Worm (Caenorhabditis elegans) whole organism, L3 larva: ENCODE data around the gene ttr-47.

ENCODE experiments used
- R02D3.7 ChIP-seq: fragments of 150-350 bp; optimal IDR thresholded peaks from 2 replicates; lab custom pipeline; 2014; ENCODE audit warnings: missing biosample characterization, missing genetic modification characterization
- ZK546.5 ChIP-seq: sonication (generic microtip); optimal IDR thresholded peaks from 2 replicates; lab custom pipeline; 2017; ENCODE audit warnings: missing biosample characterization, missing genetic modification characterization
- ceh-16 ChIP-seq: sonication (generic microtip); optimal IDR thresholded peaks from 2 replicates; lab custom pipeline; 2017; ENCODE audit warnings: missing biosample characterization, missing genetic modification characterization
- ceh-28 ChIP-seq: fragments of 150-350 bp; optimal IDR thresholded peaks from 2 replicates; lab custom pipeline; 2014; ENCODE audit warnings: missing biosample characterization, missing genetic modification reagents, missing genetic modification characterization
- ceh-82 ChIP-seq: fragments of 150-350 bp; optimal IDR thresholded peaks from 2 replicates; lab custom pipeline; 2014; ENCODE audit warnings: missing biosample characterization, missing genetic modification characterization
- daf-12 ChIP-seq: fragments of 150-350 bp; optimal IDR thresholded peaks from 2 replicates; lab custom pipeline; 2014; ENCODE audit warnings: missing biosample characterization, missing genetic modification reagents, missing genetic modification characterization
- egl-27 ChIP-seq: sonication (generic microtip); optimal IDR thresholded peaks from 4 replicates; lab custom pipeline; 2017; ENCODE audit warnings: missing biosample characterization, missing genetic modification reagents, missing genetic modification characterization
- elt-1 ChIP-seq: fragments of 150-350 bp; optimal IDR thresholded peaks from 2 replicates; lab custom pipeline; 2014; ENCODE audit warnings: missing biosample characterization, missing genetic modification characterization
- elt-2 ChIP-seq: sonication (generic microtip); optimal IDR thresholded peaks from 2 replicates; lab custom pipeline; 2016; ENCODE audit warnings: missing genetic modification reagents, mild to moderate bottlenecking, missing genetic modification characterization, missing compliant biosample characterization
- elt-3 ChIP-seq, 3 experiments: fragments of 150-350 bp in 1 of 3; sonication (generic microtip) in 2 of 3; optimal IDR thresholded peaks; 2 replicates in 2 of 3; 4 replicates in 1 of 3; lab custom pipeline; 2014 to 2017; ENCODE audit warnings: missing biosample characterization in 3 of 3, missing genetic modification characterization in 3 of 3
- eor-1 ChIP-seq, 2 experiments: fragments of 150-350 bp; optimal IDR thresholded peaks; 2 replicates each; lab custom pipeline; 2014 to 2018; ENCODE audit warnings: missing biosample characterization in 2 of 2, missing genetic modification characterization in 2 of 2
- fkh-2 ChIP-seq: fragments of 150-350 bp; optimal IDR thresholded peaks from 2 replicates; lab custom pipeline; 2014; ENCODE audit warnings: missing biosample characterization, missing genetic modification reagents, missing genetic modification characterization
- hmg-11 ChIP-seq: sonication (generic microtip); optimal IDR thresholded peaks from 2 replicates; lab custom pipeline; 2016; ENCODE audit warnings: missing genetic modification characterization, missing compliant biosample characterization
- jun-1 ChIP-seq: fragments of 150-350 bp; optimal IDR thresholded peaks from 2 replicates; lab custom pipeline; 2014; ENCODE audit warnings: missing biosample characterization, missing genetic modification reagents, missing genetic modification characterization
- lin-15B ChIP-seq: fragments of 150-350 bp; optimal IDR thresholded peaks from 2 replicates; lab custom pipeline; 2014; ENCODE audit warnings: missing biosample characterization, missing genetic modification characterization
- lin-39 ChIP-seq: fragments of 150-350 bp; optimal IDR thresholded peaks from 2 replicates; lab custom pipeline; 2018; ENCODE audit warnings: missing biosample characterization, missing genetic modification reagents, missing genetic modification characterization
- lsy-12 ChIP-seq: sonication (generic microtip); optimal IDR thresholded peaks from 2 replicates; lab custom pipeline; 2016; ENCODE audit warnings: mild to moderate bottlenecking, missing genetic modification characterization, missing compliant biosample characterization
- mml-1 ChIP-seq: fragments of 150-350 bp; sonication (generic microtip); optimal IDR thresholded peaks from 3 replicates; lab custom pipeline; 2014; ENCODE audit warnings: missing biosample characterization, missing genetic modification characterization
- nhr-23 ChIP-seq: fragments of 150-350 bp; optimal IDR thresholded peaks from 2 replicates; lab custom pipeline; 2014; ENCODE audit warnings: missing biosample characterization, missing genetic modification reagents, missing genetic modification characterization
- nhr-237 ChIP-seq: fragments of 150-350 bp; optimal IDR thresholded peaks from 2 replicates; lab custom pipeline; 2014; ENCODE audit warnings: missing biosample characterization, missing genetic modification characterization
- nhr-25 ChIP-seq: sonication (generic microtip); optimal IDR thresholded peaks from 2 replicates; lab custom pipeline; 2017; ENCODE audit warnings: missing biosample characterization, missing genetic modification characterization
- nhr-28 ChIP-seq: fragments of 150-350 bp; optimal IDR thresholded peaks from 2 replicates; lab custom pipeline; 2014; ENCODE audit warnings: missing biosample characterization, missing genetic modification characterization
- nhr-67 ChIP-seq: fragments of 150-350 bp; optimal IDR thresholded peaks from 2 replicates; lab custom pipeline; 2014; ENCODE audit warnings: missing biosample characterization, missing genetic modification characterization
- nhr-77 ChIP-seq: fragments of 150-350 bp; optimal IDR thresholded peaks from 2 replicates; lab custom pipeline; 2014; ENCODE audit warnings: missing biosample characterization, missing genetic modification characterization
- pha-4 ChIP-seq: fragments of 150-350 bp; optimal IDR thresholded peaks from 2 replicates; lab custom pipeline; 2014; ENCODE audit warnings: missing biosample characterization, missing genetic modification reagents, missing genetic modification characterization
- pqm-1 ChIP-seq: fragments of 150-350 bp; optimal IDR thresholded peaks from 2 replicates; lab custom pipeline; 2017; ENCODE audit warnings: missing biosample characterization, missing genetic modification characterization, inconsistent platforms
- sea-2 ChIP-seq: fragments of 150-350 bp; sonication (generic microtip); optimal IDR thresholded peaks from 4 replicates; lab custom pipeline; 2014; ENCODE audit warnings: missing biosample characterization, missing genetic modification reagents, missing genetic modification characterization
- unc-39 ChIP-seq: sonication (generic microtip); optimal IDR thresholded peaks from 4 replicates; lab custom pipeline; 2017; ENCODE audit warnings: missing biosample characterization, missing genetic modification characterization
- ztf-11 ChIP-seq: fragments of 150-350 bp; optimal IDR thresholded peaks from 2 replicates; lab custom pipeline; 2014; ENCODE audit warnings: missing biosample characterization, missing genetic modification characterization
- ztf-4 ChIP-seq: fragments of 150-350 bp; optimal IDR thresholded peaks from 2 replicates; lab custom pipeline; 2014; ENCODE audit warnings: missing biosample characterization, missing genetic modification characterization

The ttr-47 gene

ce11 chrV:8940419-8940818, 17.5 kb downstream of the ttr-47 start:
- TF ChIP-seq nhr-28 (tag; lab: Kevin White, UChicago) (no peak), lin-15B (tag; lab: Kevin White, UChicago) (no peak), nhr-237 (tag; lab: Kevin White, UChicago) (no peak), elt-2 (tag; lab: Kevin White, UChicago) (no peak), unc-39 (no peak), pqm-1 (tag; lab: Kevin White, UChicago) (no peak), ZK546.5 (tag; lab: Kevin White, UChicago) (no peak), jun-1 (tag; lab: Kevin White, UChicago) (no peak), ceh-82 (no peak)

- peak; percentile 47 for TF ChIP-seq nhr-23
- TF ChIP-seq hmg-11 (tag; lab: Kevin White, UChicago) = no peak
Observed at ce11 chrV:8942437-8942978, 19.6 kb downstream of the ttr-47 start.

- TF ChIP-seq ceh-16 (no peak), mml-1 (tag; lab: Kevin White, UChicago) (no peak), egl-27 (no peak), lsy-12 (no peak), ztf-11 (tag; lab: Kevin White, UChicago) (no peak), nhr-25 (tag; lab: Kevin White, UChicago) (no peak), elt-2 (tag; lab: Kevin White, UChicago) (no peak), nhr-77 (tag; lab: Kevin White, UChicago) (no peak), elt-1 (no peak), pha-4 (no peak), sea-2 (GFP tag; lab: Kevin White, UChicago) (no peak), nhr-28 (tag; lab: Kevin White, UChicago) (no peak), ztf-4 (tag; lab: Kevin White, UChicago) (no peak), R02D3.7 (tag; lab: Kevin White, UChicago) (no peak), jun-1 (tag; lab: Kevin White, UChicago) (no peak), eor-1 (tag; optimal IDR thresholded peaks at IDR 0.05; lab: Kevin White, UChicago) (no peak), daf-12 (no peak), fkh-2 (tag; lab: Kevin White, UChicago) (no peak), hmg-11 (tag; lab: Kevin White, UChicago) (no peak)
Observed at ce11 chrV:8943963-8944362, 21.1 kb downstream of the ttr-47 start, which contains the start of gene T19A5.3. Gene T19A5.3 (minus strand): TSS chrV:8944063.

- TF ChIP-seq egl-27 = no peak
- TF ChIP-seq jun-1 (tag; lab: Kevin White, UChicago) = no peak
Observed at ce11 chrV:8944481-8944880, 21.6 kb downstream of the ttr-47 start.

- TF ChIP-seq mml-1 (tag; lab: Kevin White, UChicago) (no peak), nhr-25 (tag; lab: Kevin White, UChicago) (peak; percentile 12)
Observed at ce11 chrV:8946142-8946541, 23.3 kb downstream of the ttr-47 start.

ce11 chrV:8947499-8947898, 24.6 kb downstream of the ttr-47 start, which contains the start of gene gck-1:
Gene gck-1 (plus strand): TSS chrV:8947799.
- no peak for TF ChIP-seq lsy-12
- TF ChIP-seq ceh-28 = no peak
- TF ChIP-seq elt-2 (tag; lab: Kevin White, UChicago) = no peak
- TF ChIP-seq ceh-16 = no peak
- TF ChIP-seq hmg-11 (tag; lab: Kevin White, UChicago) = no peak
- TF ChIP-seq sea-2 (GFP tag; lab: Kevin White, UChicago) = no peak
- TF ChIP-seq unc-39 = no peak
- no peak for TF ChIP-seq lin-39 (tag; lab: Kevin White, UChicago)
- no peak for TF ChIP-seq ztf-4 (tag; lab: Kevin White, UChicago)
- TF ChIP-seq ceh-82 = no peak

ce11 chrV:8948365-8948764, 25.5 kb downstream of the ttr-47 start:
- TF ChIP-seq elt-1 = no peak
- no peak for TF ChIP-seq elt-3 (tag; optimal IDR thresholded peaks at IDR 0.05; lab: Kevin White, UChicago)
- no peak for TF ChIP-seq nhr-67 (tag; lab: Kevin White, UChicago)
- TF ChIP-seq elt-2 (tag; lab: Kevin White, UChicago) = peak; percentile 44
- TF ChIP-seq nhr-237 (tag; lab: Kevin White, UChicago) = no peak
- TF ChIP-seq, all 47 proteins: peak for 1
